Worm (Caenorhabditis elegans) whole organism, L4/young adult: ENCODE data around the gene cku-80.

Experiments used
- W03F9.2 ChIP-seq: fragments of 150-350 bp; optimal IDR thresholded peaks from 2 replicates; lab custom pipeline; 2014; ENCODE audit warnings: missing biosample characterization, missing genetic modification characterization
- him-1 ChIP-seq: sonication (generic microtip); optimal IDR thresholded peaks from 2 replicates; lab custom pipeline; 2016; ENCODE audit warnings: missing genotype, missing genetic modification reagents, missing genetic modification characterization, missing compliant biosample characterization

- TF ChIP-seq him-1 (no peak), W03F9.2 (tag; lab: Kevin White, UChicago) (no peak)
Measured at ce11 chrIII:4453301-4453700, 33.7 kb downstream of the cku-80 start.
